Worm (Caenorhabditis elegans): Measurements from ENCODE around the gene slc-36.5.
A peak's percentile ranks its signal among the peaks of the same experiment; 100 is the strongest.

Gene slc-36.5

DNA sequence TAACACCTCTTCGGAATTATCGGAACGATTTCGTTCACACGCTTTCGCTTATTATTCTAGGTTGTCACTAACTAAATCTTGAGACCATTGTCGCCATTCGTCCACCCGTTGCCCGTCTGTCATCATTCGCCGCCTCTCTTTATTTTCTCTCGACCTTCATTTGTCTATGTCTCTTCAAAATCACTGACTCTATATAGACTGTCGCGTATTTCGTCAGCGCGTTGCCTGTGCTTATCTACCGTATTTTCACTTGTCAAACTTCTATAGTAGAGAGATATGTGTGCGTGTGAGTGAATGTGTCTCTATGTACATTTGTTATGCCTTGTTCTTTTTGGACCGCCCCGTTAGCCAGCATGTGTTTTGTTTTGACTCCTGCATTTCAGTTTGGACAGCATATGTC lies 47.7 kb downstream of the slc-36.5 start:
- TF ChIP-seq sea-1 (GFP tag; conservative IDR thresholded peaks at IDR 0.05): no peak
- no peak for TF ChIP-seq ceh-36 (tag; optimal IDR thresholded peaks at IDR 0.05)
- no peak for TF ChIP-seq F13C5.2 (tag; optimal IDR thresholded peaks at IDR 0.05)

DNA sequence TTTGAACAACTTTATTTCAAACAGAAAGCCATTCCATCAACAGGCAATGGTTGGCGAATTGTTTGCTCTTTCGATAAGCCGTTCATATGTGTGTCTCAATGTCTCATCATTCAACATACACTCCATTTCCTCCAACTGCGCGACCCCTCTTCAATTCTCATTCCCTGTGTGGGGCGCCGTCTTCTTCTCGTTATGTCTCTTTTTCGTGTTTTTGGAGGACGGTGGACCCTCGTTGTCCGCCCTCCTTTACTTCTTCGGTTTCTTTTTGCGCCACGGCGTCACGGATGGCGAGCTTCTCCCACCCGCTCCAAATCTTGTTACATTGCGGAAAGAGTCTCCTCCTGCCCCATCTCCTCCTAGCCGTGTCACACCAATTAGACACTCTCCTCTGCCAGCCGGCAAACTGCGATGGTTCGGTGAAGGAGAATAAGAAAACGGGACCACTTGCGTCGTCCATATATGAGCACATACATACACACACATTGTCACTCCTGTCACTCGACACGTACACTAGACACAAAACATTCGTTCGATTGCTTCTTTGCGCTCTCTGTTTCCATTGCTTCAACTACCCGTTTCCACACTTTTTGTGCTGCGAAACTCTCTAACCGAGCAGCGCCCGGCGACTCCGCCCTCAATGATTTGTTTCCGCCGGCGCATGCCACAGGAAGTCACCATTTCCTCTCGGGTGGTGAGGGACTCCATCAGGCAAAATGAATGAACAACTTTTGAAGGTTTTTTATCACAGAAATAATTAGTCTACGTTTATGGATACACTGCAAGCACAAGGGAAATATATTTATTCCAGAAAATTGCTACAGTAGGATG lies 48.6 kb downstream of the slc-36.5 start:
- no peak for TF ChIP-seq scrt-1 (GFP tag; IDR thresholded peaks at IDR 0.05)
- peak; percentile 43 for TF ChIP-seq hmg-4 (GFP tag; optimal IDR thresholded peaks at IDR 0.05)
- 0 out of 2 replicates have a peak, but pooled peaks have one; percentile 35 for TF ChIP-seq tbx-37 (GFP tag; conservative IDR thresholded peaks at IDR 0.05)
- TF ChIP-seq ceh-36 (tag; optimal IDR thresholded peaks at IDR 0.05): peak; percentile 50

- TF ChIP-seq hmg-4 (GFP tag; optimal IDR thresholded peaks at IDR 0.05) (peak; percentile 30), ceh-36 (tag; optimal IDR thresholded peaks at IDR 0.05) (peak; percentile 88), tbx-11 (GFP tag; IDR thresholded peaks at IDR 0.05) (no peak)
Observed at ce11 chrII:6827388-6827787, 49.5 kb downstream of the slc-36.5 start.

ce11 chrII:6826726-6827125 lies 50.1 kb downstream of the slc-36.5 start:
- TF ChIP-seq flt-1 (GFP tag; IDR thresholded peaks at IDR 0.05) (no peak), sea-1 (GFP tag; conservative IDR thresholded peaks at IDR 0.05) (no peak), pes-1 (GFP tag; IDR thresholded peaks at IDR 0.05) (no peak), F13C5.2 (tag; optimal IDR thresholded peaks at IDR 0.05) (no peak), B0310.2 (tag; optimal IDR thresholded peaks at IDR 0.05) (no peak)

ce11 chrII:6825732-6826131 lies 51.1 kb downstream of the slc-36.5 start:
- TF ChIP-seq F13C5.2 (tag; optimal IDR thresholded peaks at IDR 0.05) (no peak), flt-1 (GFP tag; IDR thresholded peaks at IDR 0.05) (peak; percentile 38; the same call in 1 of the 2 replicates), ama-1 (optimal IDR thresholded peaks at IDR 0.05) (no peak), pes-1 (GFP tag; IDR thresholded peaks at IDR 0.05) (no peak), hmg-4 (GFP tag; optimal IDR thresholded peaks at IDR 0.05) (peak; percentile 42), ceh-36 (tag; optimal IDR thresholded peaks at IDR 0.05) (peak; percentile 68), tra-4 (tag; optimal IDR thresholded peaks at IDR 0.05) (no peak)

DNA sequence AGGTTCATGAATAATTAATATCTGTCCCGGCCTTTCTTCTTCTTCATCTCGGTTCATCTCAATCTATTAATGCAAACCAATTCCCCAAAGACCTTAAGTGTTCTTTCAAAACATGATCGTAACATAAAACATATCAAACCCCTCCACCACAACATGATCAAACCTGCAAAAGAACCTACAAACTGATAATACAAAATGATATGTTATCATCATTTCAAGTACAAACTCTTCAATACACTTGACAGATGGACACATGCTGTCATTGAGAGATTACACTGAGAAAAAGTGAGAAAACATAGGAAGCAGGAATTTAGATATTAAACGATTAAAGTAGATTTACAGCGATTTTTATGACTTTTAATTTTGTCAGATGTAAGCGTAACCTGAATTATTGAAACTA lies 52.3 kb downstream of the slc-36.5 start:
- TF ChIP-seq sea-1 (GFP tag; conservative IDR thresholded peaks at IDR 0.05) (no peak), hnd-1 (tag; optimal IDR thresholded peaks at IDR 0.05) (no peak), B0310.2 (tag; optimal IDR thresholded peaks at IDR 0.05) (no peak), ceh-13 (GFP tag; optimal IDR thresholded peaks at IDR 0.05) (no peak), tra-4 (tag; optimal IDR thresholded peaks at IDR 0.05) (no peak), flt-1 (GFP tag; IDR thresholded peaks at IDR 0.05) (no peak), ets-7 (tag; optimal IDR thresholded peaks at IDR 0.05) (no peak), F13C5.2 (tag; optimal IDR thresholded peaks at IDR 0.05) (no peak), ceh-36 (tag; optimal IDR thresholded peaks at IDR 0.05) (no peak), tbx-11 (GFP tag; IDR thresholded peaks at IDR 0.05) (no peak), scrt-1 (GFP tag; IDR thresholded peaks at IDR 0.05) (no peak), pes-1 (GFP tag; IDR thresholded peaks at IDR 0.05) (no peak)

ce11 chrII:6823912-6824311 lies 52.9 kb downstream of the slc-36.5 start:
- TF ChIP-seq F13C5.2 (tag; optimal IDR thresholded peaks at IDR 0.05) (peak; percentile 4), scrt-1 (GFP tag; IDR thresholded peaks at IDR 0.05) (no peak)

DNA sequence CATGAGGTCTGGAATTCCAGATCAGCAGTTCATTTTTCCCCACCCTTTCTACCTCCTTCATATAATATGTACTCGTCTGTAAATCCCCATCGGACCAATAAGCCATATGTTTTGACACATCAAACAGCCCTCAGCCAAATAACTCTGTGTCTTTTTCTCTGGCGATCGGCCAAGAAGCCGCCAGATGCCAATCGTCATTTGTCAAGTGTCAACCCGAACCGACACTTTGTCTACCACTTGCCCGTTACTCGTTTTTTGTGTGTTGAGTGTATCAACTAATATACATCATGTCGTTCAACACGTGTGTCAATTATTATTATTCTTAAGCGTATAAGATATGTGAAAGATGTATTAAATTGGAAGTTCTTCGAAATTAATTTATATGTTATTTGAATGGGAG lies 53.6 kb downstream of the slc-36.5 start:
- TF ChIP-seq B0310.2 (tag; optimal IDR thresholded peaks at IDR 0.05) (no peak), pes-1 (GFP tag; IDR thresholded peaks at IDR 0.05) (no peak), tbx-11 (GFP tag; IDR thresholded peaks at IDR 0.05) (no peak), hmbx-1 (tag; optimal IDR thresholded peaks at IDR 0.05) (no peak), sea-1 (GFP tag; conservative IDR thresholded peaks at IDR 0.05) (no peak), ets-7 (tag; optimal IDR thresholded peaks at IDR 0.05) (no peak), scrt-1 (GFP tag; IDR thresholded peaks at IDR 0.05) (no peak), ceh-13 (GFP tag; optimal IDR thresholded peaks at IDR 0.05) (no peak), aly-1 (tag; optimal IDR thresholded peaks at IDR 0.05) (no peak), hmg-4 (GFP tag; optimal IDR thresholded peaks at IDR 0.05) (no peak), ceh-36 (tag; optimal IDR thresholded peaks at IDR 0.05) (no peak), hnd-1 (tag; optimal IDR thresholded peaks at IDR 0.05) (no peak), ama-1 (optimal IDR thresholded peaks at IDR 0.05) (no peak), flt-1 (GFP tag; IDR thresholded peaks at IDR 0.05) (no peak), F13C5.2 (tag; optimal IDR thresholded peaks at IDR 0.05) (no peak)
